Fruit fly (Drosophila melanogaster): ENCODE data around the gene ssp3.

DNA sequence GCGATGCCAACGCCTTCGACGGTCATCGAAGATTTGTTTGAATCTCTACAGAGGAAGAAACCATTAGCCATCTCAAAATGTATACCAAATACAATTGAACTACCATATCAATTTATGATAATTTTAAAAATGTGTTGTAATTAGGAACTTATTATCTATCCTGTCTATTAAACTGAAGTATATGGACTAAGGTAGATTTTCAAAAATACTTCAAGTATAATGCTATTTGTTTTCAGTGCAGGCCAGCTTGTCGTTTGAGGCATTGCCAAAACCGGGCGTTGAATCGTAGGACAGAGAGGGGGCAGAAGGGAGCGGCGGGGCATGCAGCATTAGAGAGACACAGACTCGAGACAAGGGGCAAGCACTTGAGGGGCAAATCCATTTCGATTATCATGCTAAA, 36.3 kb downstream of the ssp3 start:
- TF ChIP-seq tai (GFP tag; optimal IDR thresholded peaks at IDR 0.05): no peak
- TF ChIP-seq Rel (GFP tag; optimal IDR thresholded peaks at IDR 0.05): no peak
- TF ChIP-seq Rel (tag; optimal IDR thresholded peaks at IDR 0.05): no peak
- TF ChIP-seq lola (GFP tag; optimal IDR thresholded peaks at IDR 0.05): no peak
- no peak for TF ChIP-seq usp (GFP tag; optimal IDR thresholded peaks at IDR 0.05)
- TF ChIP-seq fru (GFP tag; optimal IDR thresholded peaks at IDR 0.05): no peak
- TF ChIP-seq Mio (GFP tag; optimal IDR thresholded peaks at IDR 0.05): no peak
- peak; percentile 46 for TF ChIP-seq h (GFP tag; optimal IDR thresholded peaks at IDR 0.05)

All from whole organism, wandering third instar larva.